Fruit fly (Drosophila melanogaster) ovary, adult (tissue): Measurements from ENCODE around the gene CG6739.

Experiments
- CG17801 ChIP-seq: fragments of 200-800 bp; optimal IDR thresholded peaks from 2 replicates; lab custom pipeline; 2019; ENCODE audit warnings: missing biosample characterization, mild to moderate bottlenecking, missing genetic modification characterization, moderate library complexity; ENCODE audit not compliant: partially characterized antibody

Gene CG6739

dm6 chr2L:7581624-7582023 is 26.6 kb upstream of the CG6739 start, which contains the start of gene Spn28B:
TSS of gene Spn28B (plus strand) at chr2L:7581924.
- TF ChIP-seq CG17801 = no peak

dm6 chr2L:7587106-7587505 is 21.1 kb upstream of the CG6739 start:
- TF ChIP-seq CG17801 = no peak

- no peak for TF ChIP-seq CG17801
These were observed 15.3 kb upstream of the CG6739 start for dm6 chr2L:7592858-7593257.

- TF ChIP-seq CG17801 = no peak
These were observed 11.3 kb upstream of the CG6739 start for dm6 chr2L:7596862-7597261.

DNA sequence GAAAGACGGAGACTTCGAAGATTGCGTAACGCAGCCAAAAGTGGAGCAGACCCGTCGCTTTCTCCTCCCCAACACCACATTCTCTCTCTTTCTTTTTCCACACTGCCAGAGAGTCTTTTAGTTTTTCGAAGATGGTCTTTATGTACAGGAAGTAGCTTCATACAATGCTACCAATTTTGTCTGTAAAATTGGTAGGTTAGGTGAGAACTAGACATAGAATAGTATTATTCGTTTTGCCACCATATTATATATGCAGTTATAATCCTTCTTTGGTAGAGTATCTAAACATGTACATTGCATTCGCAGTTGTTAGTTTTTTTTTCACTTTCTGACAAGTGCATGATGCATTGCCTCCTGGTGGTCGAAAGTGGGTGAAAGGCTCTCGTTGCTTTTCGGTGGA is 10.8 kb upstream of the CG6739 start:
- no peak for TF ChIP-seq CG17801

DNA sequence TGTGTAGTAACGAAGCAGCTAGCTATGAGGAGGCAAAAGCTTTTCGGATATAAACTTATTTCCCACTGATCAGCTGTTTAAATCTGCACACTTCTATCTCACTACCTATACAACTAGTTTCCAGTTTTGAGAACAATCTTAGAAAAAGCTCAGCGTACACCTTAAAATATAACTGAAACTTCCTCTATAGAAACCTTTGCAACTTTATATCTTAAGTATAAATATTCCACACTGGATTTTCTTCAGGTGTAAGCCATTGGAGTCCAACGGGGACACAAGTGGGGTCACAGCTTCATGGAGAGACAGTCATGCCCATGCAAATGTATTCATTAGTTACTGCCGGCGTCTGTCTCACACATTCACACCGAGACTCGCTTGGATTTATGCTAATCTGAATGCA is 9.9 kb upstream of the CG6739 start:
- no peak for TF ChIP-seq CG17801

- no peak for TF ChIP-seq CG17801
These were observed 9.5 kb upstream of the CG6739 start for dm6 chr2L:7598697-7599096.

DNA sequence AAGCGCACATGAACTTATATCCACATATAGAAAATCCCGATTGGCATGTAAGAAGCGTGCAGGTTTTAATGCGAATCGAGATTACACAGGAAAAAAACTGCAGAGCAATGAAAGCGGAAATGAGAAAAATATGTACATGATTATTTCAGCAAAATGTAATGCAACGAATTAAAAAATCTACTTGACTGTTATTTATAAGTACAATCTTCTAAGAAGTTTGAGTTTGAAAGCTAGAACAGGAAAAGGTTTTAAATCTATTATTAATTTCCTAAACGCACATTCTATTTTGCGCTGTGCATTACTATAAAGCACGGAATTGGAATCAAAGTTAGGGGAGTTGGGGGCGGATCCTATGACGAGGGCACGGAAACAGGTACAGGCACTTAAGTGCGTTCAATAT is 6.3 kb upstream of the CG6739 start:
- no peak for TF ChIP-seq CG17801

- no peak for TF ChIP-seq CG17801
These were observed 2.9 kb upstream of the CG6739 start, which contains the start of gene Cyp4d21 for dm6 chr2L:7605300-7605699. TSS of gene Cyp4d21 (plus strand) at chr2L:7605600.

DNA sequence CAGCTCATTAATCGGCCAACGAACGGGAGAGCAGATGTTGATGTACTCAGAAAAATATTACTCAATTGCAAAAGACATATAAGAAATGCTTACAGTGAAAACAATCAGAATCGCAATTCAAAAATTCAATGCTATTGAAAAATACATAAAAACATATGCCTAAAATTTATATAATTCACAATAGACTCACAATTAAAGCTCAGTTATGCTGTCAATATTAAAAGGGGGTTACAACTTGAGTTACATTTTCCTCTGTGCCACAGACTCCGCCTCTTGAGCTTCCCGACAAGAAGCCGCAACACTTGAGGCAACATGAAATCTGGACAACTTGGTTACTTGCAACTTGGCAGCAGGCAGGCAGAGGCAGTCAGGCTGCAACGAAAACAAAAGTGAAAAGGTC is 3.4 kb downstream of the CG6739 start:
- TF ChIP-seq CG17801 = no peak

DNA sequence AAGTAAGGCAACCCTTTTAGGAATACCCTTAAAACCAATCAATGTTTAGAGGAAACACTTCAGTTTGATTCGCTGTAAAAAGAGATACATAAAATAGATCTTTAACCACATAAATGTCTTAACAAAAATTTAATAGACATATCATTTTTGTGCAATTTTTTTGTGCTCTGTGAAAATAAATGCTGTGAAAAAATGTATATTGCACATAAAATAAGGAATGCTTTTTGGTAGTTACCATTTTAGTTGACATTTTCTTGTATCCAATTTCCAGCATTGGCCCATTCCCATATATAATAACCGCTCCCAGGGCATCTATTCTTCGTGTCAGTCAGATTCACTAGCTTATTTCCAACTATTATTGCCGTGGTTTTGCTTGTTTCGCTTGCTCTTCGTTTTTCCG is 4.0 kb downstream of the CG6739 start:
- TF ChIP-seq CG17801 = no peak

- TF ChIP-seq CG17801 = no peak
These were observed 8.6 kb downstream of the CG6739 start for dm6 chr2L:7616830-7617229.

dm6 chr2L:7618563-7618962 is 10.4 kb downstream of the CG6739 start:
- TF ChIP-seq CG17801 = no peak

DNA sequence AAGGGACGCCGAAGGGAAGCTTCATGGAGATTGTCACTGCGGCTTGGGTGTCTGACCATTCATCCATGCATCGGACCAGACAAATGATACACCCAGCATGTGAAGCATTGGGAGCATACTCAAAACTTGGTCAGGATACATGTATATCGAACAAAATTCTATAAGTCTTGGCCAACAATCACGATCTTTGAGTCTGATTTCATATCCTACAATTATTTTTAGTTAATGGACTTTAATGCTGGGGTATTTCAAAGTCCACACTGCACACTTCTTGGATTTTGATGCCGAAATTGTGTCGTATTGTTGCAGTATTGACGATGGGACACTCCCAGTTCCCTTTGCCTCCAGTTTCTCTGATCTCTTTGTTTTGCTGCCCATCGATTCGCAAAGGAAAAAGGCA is 11.0 kb downstream of the CG6739 start:
- TF ChIP-seq CG17801 = no peak

DNA sequence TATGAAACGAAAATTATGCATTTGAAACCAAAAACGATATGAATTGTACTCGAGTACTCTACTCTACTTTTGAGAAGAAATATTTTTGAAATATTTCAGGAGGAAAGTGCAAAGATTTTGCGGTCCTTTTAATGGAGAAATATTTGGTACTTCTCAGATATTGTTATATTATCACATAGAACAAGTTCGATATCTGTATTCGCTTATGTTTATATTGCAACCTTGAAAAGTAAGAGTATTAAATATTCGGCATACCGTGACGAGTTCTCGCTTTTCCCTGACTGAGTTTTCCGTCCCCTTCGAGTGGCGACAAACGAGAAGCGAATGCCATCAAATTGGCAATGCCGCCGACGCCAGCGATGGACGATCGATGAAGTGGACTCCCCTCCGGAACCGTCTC is 13.5 kb downstream of the CG6739 start:
- TF ChIP-seq CG17801 = no peak

dm6 chr2L:7624096-7624843 is 16.1 kb downstream of the CG6739 start:
- no peak for TF ChIP-seq CG17801

- no peak for TF ChIP-seq CG17801
These were observed 19.3 kb downstream of the CG6739 start for dm6 chr2L:7627474-7627873.

dm6 chr2L:7628382-7628965 is 20.3 kb downstream of the CG6739 start:
- TF ChIP-seq CG17801 = no peak
